Fruit fly (Drosophila melanogaster) whole organism, prepupa: ENCODE measurements around the gene CG11686.

Experiments used
- Blimp-1 ChIP-seq: fragments of 200-800 bp; sonication (Bioruptor generic); optimal IDR thresholded peaks from 3 replicates; lab custom pipeline; 2017; ENCODE audit warnings: missing biosample characterization, missing genetic modification characterization, mild to moderate bottlenecking, moderate library complexity, missing genetic modification reagents
- CG10631 ChIP-seq: fragments of 200-800 bp; sonication (Bioruptor generic); optimal IDR thresholded peaks from 2 replicates; lab custom pipeline; 2016; ENCODE audit warnings: missing biosample characterization, missing genetic modification characterization
- CG11294 ChIP-seq: fragments of 200-800 bp; sonication (Bioruptor generic); IDR thresholded peaks from 2 replicates; pipeline ENCODE4 v1.3.6; 2022; ENCODE audit warnings: missing biosample characterization, missing genetic modification characterization
- CG11902 ChIP-seq: fragments of 200-800 bp; sonication (Bioruptor generic); optimal IDR thresholded peaks from 3 replicates; lab custom pipeline; 2016; ENCODE audit warnings: missing biosample characterization, missing genetic modification characterization
- CG15336 ChIP-seq: fragments of 200-800 bp; sonication (Bioruptor generic); IDR thresholded peaks from 2 replicates; pipeline ENCODE4 v1.3.6; 2022; ENCODE audit warnings: missing biosample characterization, missing genetic modification characterization
- CG1621 ChIP-seq: fragments of 200-800 bp; sonication (Bioruptor generic); optimal IDR thresholded peaks from 3 replicates; lab custom pipeline; 2018; ENCODE audit warnings: missing biosample characterization, mild to moderate bottlenecking, missing genetic modification characterization
- CG16779 ChIP-seq: fragments of 200-800 bp; sonication (Bioruptor generic); optimal IDR thresholded peaks from 3 replicates; lab custom pipeline; 2017; ENCODE audit warnings: missing biosample characterization, mild to moderate bottlenecking, missing genetic modification characterization
- CG3032 ChIP-seq: fragments of 200-800 bp; optimal IDR thresholded peaks from 2 replicates; lab custom pipeline; 2019; ENCODE audit warnings: missing biosample characterization, mild to moderate bottlenecking, missing genetic modification characterization, moderate library complexity
- CG32006 ChIP-seq: fragments of 200-800 bp; sonication (Bioruptor generic); optimal IDR thresholded peaks from 3 replicates; lab custom pipeline; 2017; ENCODE audit warnings: missing biosample characterization, mild to moderate bottlenecking, missing genetic modification characterization
- CG34406 ChIP-seq: fragments of 200-800 bp; sonication (Bioruptor generic); optimal IDR thresholded peaks from 3 replicates; lab custom pipeline; 2016; ENCODE audit warnings: missing biosample characterization, missing genetic modification characterization
- CG3919 ChIP-seq: fragments of 200-800 bp; sonication (Bioruptor generic); optimal IDR thresholded peaks from 3 replicates; lab custom pipeline; 2016; ENCODE audit warnings: missing biosample characterization, missing genetic modification characterization
- CG6163 ChIP-seq: fragments of 200-800 bp; sonication (Bioruptor generic); IDR thresholded peaks from 3 replicates; pipeline ENCODE4 v1.3.6; 2022; ENCODE audit warnings: missing biosample characterization, missing genetic modification characterization
- CG6276 ChIP-seq: fragments of 200-800 bp; sonication (Bioruptor generic); optimal IDR thresholded peaks from 2 replicates; lab custom pipeline; 2017; ENCODE audit warnings: missing biosample characterization, mild to moderate bottlenecking, missing genetic modification characterization
- CG6792 ChIP-seq: fragments of 200-800 bp; sonication (Bioruptor generic); optimal IDR thresholded peaks from 3 replicates; lab custom pipeline; 2016; ENCODE audit warnings: missing biosample characterization, missing genetic modification characterization
- CG8119 ChIP-seq: fragments of 200-800 bp; sonication (Bioruptor generic); IDR thresholded peaks from 3 replicates; pipeline ENCODE4 v1.3.6; 2022; ENCODE audit warnings: missing biosample characterization, missing genetic modification characterization
- CG8632 ChIP-seq: fragments of 200-800 bp; sonication (Bioruptor generic); optimal IDR thresholded peaks from 3 replicates; lab custom pipeline; 2016; ENCODE audit warnings: missing biosample characterization, missing genetic modification characterization
- CG9139 ChIP-seq: fragments of 200-800 bp; sonication (Bioruptor generic); optimal IDR thresholded peaks from 3 replicates; lab custom pipeline; 2017; ENCODE audit warnings: missing biosample characterization, mild to moderate bottlenecking, missing genetic modification characterization
- Eip78C ChIP-seq: fragments of 200-800 bp; sonication (Bioruptor generic); peaks from one replicate; lab custom pipeline; 2016; ENCODE audit warnings: missing biosample characterization, missing genetic modification characterization
- Eip93F ChIP-seq: fragments of 200-800 bp; sonication (Bioruptor generic); optimal IDR thresholded peaks from 2 replicates; lab custom pipeline; 2016; ENCODE audit warnings: missing biosample characterization, mild to moderate bottlenecking, missing genetic modification characterization
- Ets21C ChIP-seq: fragments of 200-800 bp; sonication (Bioruptor generic); optimal IDR thresholded peaks from 3 replicates; lab custom pipeline; 2016; ENCODE audit warnings: missing biosample characterization, missing genetic modification characterization
- Ets96B ChIP-seq: fragments of 200-800 bp; optimal IDR thresholded peaks from 2 replicates; lab custom pipeline; 2019; ENCODE audit warnings: missing biosample characterization, mild to moderate bottlenecking, missing genetic modification characterization, moderate library complexity
- Gug ChIP-seq: fragments of 200-800 bp; sonication (Bioruptor generic); IDR thresholded peaks from 2 replicates; pipeline ENCODE4 v1.3.6; 2022; ENCODE audit warnings: missing biosample characterization, missing genetic modification characterization
- Hr39 ChIP-seq: fragments of 200-800 bp; sonication (Bioruptor generic); optimal IDR thresholded peaks from 2 replicates; lab custom pipeline; 2016; ENCODE audit warnings: missing biosample characterization, missing genetic modification characterization
- Hr4 ChIP-seq: fragments of 200-800 bp; sonication (Bioruptor generic); optimal IDR thresholded peaks from 3 replicates; lab custom pipeline; 2016; ENCODE audit warnings: missing biosample characterization, missing genetic modification characterization
- Lpt ChIP-seq: fragments of 200-800 bp; sonication (Bioruptor generic); optimal IDR thresholded peaks from 3 replicates; lab custom pipeline; 2016; ENCODE audit warnings: missing biosample characterization, missing genetic modification characterization
- OdsH ChIP-seq: fragments of 200-800 bp; sonication (Bioruptor generic); optimal IDR thresholded peaks from 3 replicates; lab custom pipeline; 2016; ENCODE audit warnings: missing biosample characterization, missing genetic modification characterization
- Smox ChIP-seq: fragments of 200-800 bp; sonication (Bioruptor generic); optimal IDR thresholded peaks from 3 replicates; lab custom pipeline; 2016; ENCODE audit warnings: missing biosample characterization, missing genetic modification characterization
- Sox102F ChIP-seq: fragments of 200-800 bp; sonication (Bioruptor generic); optimal IDR thresholded peaks from 2 replicates; lab custom pipeline; 2016; ENCODE audit warnings: missing biosample characterization, mild to moderate bottlenecking, missing genetic modification characterization
- Sox15 ChIP-seq: fragments of 200-800 bp; sonication (Bioruptor generic); optimal IDR thresholded peaks from 3 replicates; lab custom pipeline; 2016; ENCODE audit warnings: missing biosample characterization, missing genetic modification characterization
- achi ChIP-seq: fragments of 200-800 bp; sonication (Bioruptor generic); optimal IDR thresholded peaks from 3 replicates; lab custom pipeline; 2016; ENCODE audit warnings: missing biosample characterization, missing genetic modification characterization
- dac ChIP-seq: fragments of 200-800 bp; sonication (Bioruptor generic); optimal IDR thresholded peaks from 2 replicates; lab custom pipeline; 2017; ENCODE audit warnings: missing biosample characterization, mild to moderate bottlenecking, missing genetic modification characterization
- eg ChIP-seq: fragments of 200-800 bp; sonication (Bioruptor generic); IDR thresholded peaks from 3 replicates; pipeline ENCODE4 v1.3.6; 2022; ENCODE audit warnings: missing biosample characterization, missing genetic modification characterization
- esn ChIP-seq: fragments of 200-800 bp; sonication (Bioruptor generic); optimal IDR thresholded peaks from 2 replicates; lab custom pipeline; 2016; ENCODE audit warnings: missing biosample characterization, mild to moderate bottlenecking, missing genetic modification characterization, moderate library complexity
- fkh ChIP-seq: fragments of 200-800 bp; sonication (Bioruptor generic); optimal IDR thresholded peaks from 3 replicates; lab custom pipeline; 2017; ENCODE audit warnings: missing biosample characterization, mild to moderate bottlenecking, missing genetic modification characterization, moderate library complexity
- net ChIP-seq: fragments of 200-800 bp; sonication (Bioruptor generic); optimal IDR thresholded peaks from 3 replicates; lab custom pipeline; 2016; ENCODE audit warnings: missing biosample characterization, missing genetic modification characterization
- pdm3 ChIP-seq: fragments of 200-800 bp; sonication (Bioruptor generic); optimal IDR thresholded peaks from 3 replicates; lab custom pipeline; 2016; ENCODE audit warnings: missing biosample characterization, missing genetic modification characterization
- salr ChIP-seq, 2 experiments: fragments of 200-800 bp; sonication (Bioruptor generic); optimal IDR thresholded peaks; 3 replicates each; lab custom pipeline; 2016 to 2018; ENCODE audit warnings: missing biosample characterization in 2 of 2, missing genetic modification characterization in 2 of 2, mild to moderate bottlenecking in 1 of 2
- spab ChIP-seq: fragments of 200-800 bp; sonication (Bioruptor generic); optimal IDR thresholded peaks from 2 replicates; lab custom pipeline; 2017; ENCODE audit warnings: missing biosample characterization, mild to moderate bottlenecking, missing genetic modification characterization, missing genetic modification reagents
- svp ChIP-seq: fragments of 200-800 bp; sonication (Bioruptor generic); peaks from one replicate; lab custom pipeline; 2016; ENCODE audit warnings: missing biosample characterization, missing genetic modification characterization

CG11686 gene

DNA sequence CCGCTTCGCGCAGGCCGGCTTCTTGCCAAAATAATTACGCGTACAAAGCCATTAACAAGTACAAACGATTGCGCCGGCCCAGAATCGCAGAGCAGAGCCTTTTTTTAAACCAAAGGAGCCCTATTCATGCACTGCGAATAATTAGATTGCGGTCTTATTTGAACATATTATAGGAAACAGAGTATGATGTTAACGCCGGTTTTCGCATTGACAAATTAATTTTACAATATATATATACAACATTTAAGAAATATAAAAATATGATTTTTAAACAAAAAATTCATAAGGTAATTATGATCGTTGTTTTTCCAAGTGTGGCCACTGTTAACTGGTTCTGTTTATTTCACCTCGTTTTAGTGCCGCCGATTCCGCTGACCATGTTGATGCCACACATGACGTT is 45.1 kb upstream of the CG11686 start (continued):
- TF ChIP-seq Eip93F (GFP tag; lab: Kevin White, UChicago) (no peak), CG11294 (GFP tag; lab: Robert Waterston, UW) (no peak), Lpt (GFP tag; lab: Kevin White, UChicago) (no peak), esn (peak; percentile 47), svp (GFP tag; lab: Kevin White, UChicago) (peak; percentile 55), CG16779 (no peak), CG8632 (GFP tag; lab: Kevin White, UChicago) (peak; percentile 65), spab (peak; percentile 51), Hr39 (GFP tag; lab: Kevin White, UChicago) (no peak), Hr4 (GFP tag; lab: Kevin White, UChicago) (no peak), fkh (GFP tag; lab: Kevin White, UChicago) (no peak), Ets21C (GFP tag; lab: Kevin White, UChicago) (no peak), CG6792 (GFP tag; lab: Kevin White, UChicago) (peak; percentile 57), Sox102F (GFP tag; lab: Kevin White, UChicago) (no peak), Smox (GFP tag; lab: Kevin White, UChicago) (peak; percentile 24), CG10631 (GFP tag; lab: Kevin White, UChicago) (peak; percentile 23), Blimp-1 (GFP tag; lab: Kevin White, UChicago) (no peak), Eip78C (GFP tag; lab: Kevin White, UChicago) (peak; percentile 89), CG1621 (tag; lab: Kevin White, UChicago) (no peak), Sox15 (GFP tag; lab: Kevin White, UChicago) (no peak), CG9139 (GFP tag; lab: Kevin White, UChicago) (peak; percentile 36), net (GFP tag; lab: Kevin White, UChicago) (peak; percentile 22), CG8119 (0 out of 3 replicates have a peak, but pooled peaks have one; percentile 14), CG15336 (GFP tag; lab: Robert Waterston, UW) (no peak), dac (GFP tag; lab: Kevin White, UChicago) (no peak)

DNA sequence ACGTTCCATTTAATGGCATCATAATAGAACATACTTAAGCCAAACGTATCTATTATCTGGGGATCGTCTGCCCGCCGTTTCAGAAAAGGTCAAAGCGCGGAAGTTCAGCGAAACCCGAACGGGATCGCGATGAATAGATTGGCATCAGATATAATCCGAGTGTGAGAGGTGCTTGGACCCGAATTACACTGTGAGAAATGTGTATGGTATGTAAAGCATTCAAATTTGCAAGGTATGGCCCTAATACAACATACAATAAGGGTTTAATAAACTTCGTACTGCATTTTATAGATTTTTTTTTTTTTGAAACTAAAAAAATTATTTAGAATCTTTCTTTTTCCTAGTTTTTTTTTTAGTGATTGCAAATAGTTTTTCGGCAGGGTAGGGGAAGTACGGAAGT is 41.4 kb upstream of the CG11686 start:
- TF ChIP-seq CG34406 (GFP tag; lab: Kevin White, UChicago) (no peak), CG9139 (GFP tag; lab: Kevin White, UChicago) (no peak), CG1621 (tag; lab: Kevin White, UChicago) (no peak), svp (GFP tag; lab: Kevin White, UChicago) (peak; percentile 5), Sox102F (GFP tag; lab: Kevin White, UChicago) (no peak), CG11902 (GFP tag; lab: Kevin White, UChicago) (no peak)

DNA sequence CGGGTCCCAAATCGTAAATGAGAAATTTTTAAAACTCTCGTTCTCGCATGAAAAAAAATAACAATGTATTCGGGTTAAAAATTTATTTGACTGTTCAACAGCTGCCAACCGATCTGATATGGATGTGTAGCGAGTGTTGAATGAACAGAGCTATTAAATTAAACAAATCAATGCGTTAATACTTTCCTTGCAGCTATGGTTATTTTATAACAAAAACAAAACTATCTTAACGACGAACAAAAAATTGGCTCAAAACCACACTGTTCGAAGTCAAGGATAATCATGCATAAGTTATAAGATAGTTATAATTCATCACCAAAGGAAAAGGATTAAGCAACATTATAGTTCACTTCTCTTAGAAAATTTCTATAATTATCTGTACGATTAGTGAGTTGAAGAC is 39.7 kb upstream of the CG11686 start, which contains the start of gene CG8476:
Gene CG8476, minus strand, starts transcription at position 101 of the 400 bp plus-strand sequence.
- TF ChIP-seq svp (GFP tag; lab: Kevin White, UChicago) (peak; percentile 43), eg (no peak)

DNA sequence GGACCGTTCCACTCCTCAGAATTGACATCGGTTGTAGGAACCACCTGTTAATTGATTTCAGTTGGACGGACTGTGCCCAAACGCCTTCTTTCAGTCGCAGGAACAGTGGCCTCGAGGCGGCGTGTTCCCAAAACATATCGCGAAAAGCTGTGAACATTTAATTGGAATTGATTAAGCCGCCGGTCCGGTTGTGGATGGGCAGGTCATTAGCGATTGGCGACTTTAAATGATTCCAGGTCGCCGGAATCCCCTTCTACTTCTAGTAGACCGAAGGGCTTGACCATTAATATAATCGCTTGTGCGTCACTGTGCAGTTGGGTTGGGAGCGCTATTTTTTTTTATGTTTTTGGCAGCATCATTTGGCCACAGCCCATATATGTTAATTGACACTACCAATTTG is 38.3 kb upstream of the CG11686 start:
- TF ChIP-seq CG10631 (GFP tag; lab: Kevin White, UChicago) (no peak), achi (GFP tag; lab: Kevin White, UChicago) (no peak), CG6163 (GFP tag; lab: Robert Waterston, UW) (0 out of 3 replicates have a peak, but pooled peaks have one; percentile 15), Hr4 (GFP tag; lab: Kevin White, UChicago) (no peak), CG32006 (peak; percentile 33), Eip78C (GFP tag; lab: Kevin White, UChicago) (peak; percentile 12), OdsH (GFP tag; lab: Kevin White, UChicago) (no peak), CG34406 (GFP tag; lab: Kevin White, UChicago) (no peak)

DNA sequence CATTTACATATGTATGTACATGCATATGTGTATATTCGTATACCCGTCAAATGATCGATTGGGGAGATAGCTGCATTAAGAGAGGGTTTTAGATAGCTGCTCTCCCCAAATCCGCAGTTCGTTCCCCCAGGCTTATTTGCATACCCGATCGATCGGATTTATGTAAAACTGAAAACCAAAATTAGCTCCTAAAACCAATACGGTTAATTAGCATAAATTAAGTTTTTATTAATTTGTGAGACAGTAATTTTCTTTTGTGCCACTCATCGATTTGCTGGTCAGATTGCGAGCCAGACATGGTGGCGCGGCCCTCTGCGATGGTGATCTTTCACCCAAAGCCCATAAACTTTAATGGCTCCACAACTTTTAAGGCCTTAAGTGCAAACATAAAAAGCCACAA is 29.0 kb upstream of the CG11686 start:
- TF ChIP-seq Ets96B (tag; lab: Kevin White, UChicago) (no peak), Hr4 (GFP tag; lab: Kevin White, UChicago) (no peak), CG15336 (GFP tag; lab: Robert Waterston, UW) (no peak), svp (GFP tag; lab: Kevin White, UChicago) (no peak), CG3919 (GFP tag; lab: Kevin White, UChicago) (no peak), CG6276 (GFP tag; lab: Kevin White, UChicago) (no peak), eg (no peak), CG3032 (tag; lab: Kevin White, UChicago) (no peak), salr (GFP tag; optimal IDR thresholded peaks at IDR 0.05; lab: Kevin White, UChicago) (no peak), CG11294 (GFP tag; lab: Robert Waterston, UW) (no peak), Gug (GFP tag; lab: Robert Waterston, UW) (no peak), CG1621 (tag; lab: Kevin White, UChicago) (no peak), Blimp-1 (GFP tag; lab: Kevin White, UChicago) (no peak), CG8632 (GFP tag; lab: Kevin White, UChicago) (no peak), CG32006 (no peak), Lpt (GFP tag; lab: Kevin White, UChicago) (no peak), CG6792 (GFP tag; lab: Kevin White, UChicago) (no peak), pdm3 (GFP tag; lab: Kevin White, UChicago) (no peak)
